Fruit fly (Drosophila melanogaster): ENCODE data around the gene CadN.
A peak's percentile ranks its signal among the peaks of the same experiment; 100 is the strongest.

The CadN gene

dm6 chr2L:17748746-17749358, 29.3 kb downstream of the CadN start (continued):
- TF ChIP-seq tll (GFP tag; optimal IDR thresholded peaks at IDR 0.05), result peak in 1 of 2 experiments; percentile 71
- no peak for TF ChIP-seq fu2 (GFP tag; optimal IDR thresholded peaks at IDR 0.05)

- TF ChIP-seq tin (GFP tag; optimal IDR thresholded peaks at IDR 0.05) (peak; percentile 20), Sry-δ (GFP tag; optimal IDR thresholded peaks at IDR 0.05) (no peak), CG2678 (tag; optimal IDR thresholded peaks at IDR 0.05) (peak; percentile 43), ewg (GFP tag; optimal IDR thresholded peaks at IDR 0.05) (peak; percentile 38), Med (GFP tag) (peak; percentile 36), CG7556 (GFP tag; optimal IDR thresholded peaks at IDR 0.05) (peak; percentile 73), br (optimal IDR thresholded peaks at IDR 0.05) (no peak), ssp (GFP tag; IDR thresholded peaks at IDR 0.05) (0 out of 2 replicates have a peak, but pooled peaks have one; percentile 21), Ptx1 (GFP tag; IDR thresholded peaks at IDR 0.05) (no peak), CG16815 (GFP tag; optimal IDR thresholded peaks at IDR 0.05) (peak; percentile 5), CG31441 (GFP tag; IDR thresholded peaks at IDR 0.05) (peak; percentile 56), CG2202 (tag; optimal IDR thresholded peaks at IDR 0.05) (peak; percentile 44), CG13287 (GFP tag; IDR thresholded peaks at IDR 0.05; ENCODE audit: partially characterized antibody) (no peak), sim (GFP tag; IDR thresholded peaks at IDR 0.05) (0 out of 2 replicates have a peak, but pooled peaks have one; percentile 16), unpg (GFP tag; optimal IDR thresholded peaks at IDR 0.05) (peak; percentile 57), CG1233 (GFP tag; optimal IDR thresholded peaks at IDR 0.05) (no peak), CG8388 (GFP tag; optimal IDR thresholded peaks at IDR 0.05) (peak; percentile 68), NFAT (GFP tag; IDR thresholded peaks at IDR 0.05) (no peak), CoRest (tag; optimal IDR thresholded peaks at IDR 0.05) (peak; percentile 55), MTF-1 (GFP tag; optimal IDR thresholded peaks at IDR 0.05; ENCODE audit: borderline replicate concordance) (no peak), rib (GFP tag; IDR thresholded peaks at IDR 0.05) (no peak), knrl (GFP tag; IDR thresholded peaks at IDR 0.05; ENCODE audit: partially characterized antibody) (no peak), cg (GFP tag; optimal IDR thresholded peaks at IDR 0.05) (peak; percentile 64), lola (GFP tag; optimal IDR thresholded peaks at IDR 0.05) (peak in 1 of 3 experiments; percentile 78), pros (GFP tag; optimal IDR thresholded peaks at IDR 0.05) (peak; percentile 79), vvl (GFP tag; IDR thresholded peaks at IDR 0.05) (0 out of 2 replicates have a peak, but pooled peaks have one; percentile 36), CG9437 (GFP tag; optimal IDR thresholded peaks at IDR 0.05) (peak; percentile 29), twi (tag; optimal IDR thresholded peaks at IDR 0.05) (peak; percentile 30), Ets65A (GFP tag) (peak; percentile 58), CG17359 (tag; optimal IDR thresholded peaks at IDR 0.05) (peak; percentile 23), CG4820 (GFP tag; optimal IDR thresholded peaks at IDR 0.05) (peak; percentile 24), D (optimal IDR thresholded peaks at IDR 0.05) (no peak), D (GFP tag; optimal IDR thresholded peaks at IDR 0.05) (peak; percentile 60), Sry-β (GFP tag; optimal IDR thresholded peaks at IDR 0.05) (no peak), Hr3 (GFP tag; optimal IDR thresholded peaks at IDR 0.05) (peak; percentile 14), PHDP (tag; optimal IDR thresholded peaks at IDR 0.05) (peak; percentile 37), CG17385 (GFP tag; optimal IDR thresholded peaks at IDR 0.05) (peak; percentile 8), zfh1 (GFP tag; IDR thresholded peaks at IDR 0.05) (peak; percentile 31; the same call in 1 of the 3 replicates), CG15601 (tag; optimal IDR thresholded peaks at IDR 0.05) (peak; percentile 53), Sox100B (GFP tag; optimal IDR thresholded peaks at IDR 0.05) (peak; percentile 45), zf30C (GFP tag; optimal IDR thresholded peaks at IDR 0.05) (peak; percentile 78), nmo (GFP tag; optimal IDR thresholded peaks at IDR 0.05) (peak; percentile 67), CrebB (tag; optimal IDR thresholded peaks at IDR 0.05) (no peak), CG33557 (GFP tag; optimal IDR thresholded peaks at IDR 0.05) (peak; percentile 37)
Measured at dm6 chr2L:17747133-17747824, 30.9 kb downstream of the CadN start.
